Fruit fly (Drosophila melanogaster) whole organism, embryonic: ENCODE data around the gene Cap-D2.

Source experiments
- Blimp-1 ChIP-seq: fragments of 200-800 bp; sonication (Bioruptor generic); optimal IDR thresholded peaks from 3 replicates; lab custom pipeline; 2018; ENCODE audit warnings: missing biosample characterization, missing genetic modification characterization, mild to moderate bottlenecking, moderate library complexity, missing genetic modification reagents
- CG10209 ChIP-seq: fragments of 200-800 bp; sonication (Bioruptor generic); optimal IDR thresholded peaks from 3 replicates; lab custom pipeline; 2017; ENCODE audit warnings: missing biosample characterization, mild to moderate bottlenecking, missing genetic modification characterization, missing genetic modification reagents
- CG10366 ChIP-seq: fragments of 200-800 bp; sonication (Bioruptor generic); IDR thresholded peaks from 2 replicates; pipeline ENCODE4 v1.3.6; 2022; ENCODE audit warnings: missing biosample characterization, missing genetic modification characterization
- CG10431 ChIP-seq: fragments of 200-800 bp; sonication (Bioruptor generic); optimal IDR thresholded peaks from 3 replicates; lab custom pipeline; 2018; ENCODE audit warnings: missing biosample characterization, mild to moderate bottlenecking, missing genetic modification characterization
- CG11504 ChIP-seq: fragments of 200-800 bp; sonication (Bioruptor generic); optimal IDR thresholded peaks from 3 replicates; lab custom pipeline; 2019; ENCODE audit warnings: missing biosample characterization, mild to moderate bottlenecking, missing genetic modification characterization, moderate library complexity
- CG12236 ChIP-seq: fragments of 200-800 bp; sonication (Bioruptor generic); optimal IDR thresholded peaks from 2 replicates; lab custom pipeline; 2016; ENCODE audit warnings: missing biosample characterization, missing genetic modification characterization
- CG12659 ChIP-seq: fragments of 200-800 bp; sonication (Bioruptor generic); optimal IDR thresholded peaks from 3 replicates; lab custom pipeline; 2017; ENCODE audit warnings: mild to moderate bottlenecking, missing biosample characterization, missing genetic modification reagents, missing genetic modification characterization
- CG14441 ChIP-seq: fragments of 200-800 bp; sonication (Bioruptor generic); IDR thresholded peaks from 2 replicates; pipeline ENCODE4 v1.3.6; 2022; ENCODE audit warnings: missing biosample characterization, missing genetic modification characterization
- CG17912 ChIP-seq: fragments of 200-800 bp; sonication (Bioruptor generic); optimal IDR thresholded peaks from 2 replicates; lab custom pipeline; 2018; ENCODE audit warnings: missing biosample characterization, mild to moderate bottlenecking, missing genetic modification characterization
- CG1792 ChIP-seq: fragments of 200-800 bp; sonication (Bioruptor generic); optimal IDR thresholded peaks from 2 replicates; lab custom pipeline; 2016; ENCODE audit warnings: missing biosample characterization, missing genetic modification characterization
- CG2202 ChIP-seq: fragments of 200-800 bp; sonication (Bioruptor generic); optimal IDR thresholded peaks from 2 replicates; lab custom pipeline; 2018; ENCODE audit warnings: missing biosample characterization, mild to moderate bottlenecking, missing genetic modification characterization
- CG31224 ChIP-seq: fragments of 200-800 bp; sonication (Bioruptor generic); IDR thresholded peaks from 2 replicates; pipeline ENCODE4 v1.3.6; 2022; ENCODE audit warnings: missing biosample characterization, missing genetic modification characterization
- CG31365 ChIP-seq: fragments of 200-800 bp; sonication (Bioruptor generic); optimal IDR thresholded peaks from 2 replicates; lab custom pipeline; 2018; ENCODE audit warnings: missing biosample characterization, mild to moderate bottlenecking, missing genetic modification characterization
- CG33557 ChIP-seq: fragments of 200-800 bp; sonication (Bioruptor generic); optimal IDR thresholded peaks from 2 replicates; lab custom pipeline; 2019; ENCODE audit warnings: missing biosample characterization, mild to moderate bottlenecking, missing genetic modification characterization, moderate library complexity
- CG34224 ChIP-seq: fragments of 200-800 bp; sonication (Bioruptor generic); IDR thresholded peaks from 3 replicates; pipeline ENCODE4 v1.3.6; 2022; ENCODE audit warnings: missing biosample characterization, missing genetic modification characterization; ENCODE audit not compliant: partially characterized antibody
- CG34376 ChIP-seq: fragments of 200-800 bp; sonication (Bioruptor generic); optimal IDR thresholded peaks from 2 replicates; lab custom pipeline; 2018; ENCODE audit warnings: missing biosample characterization, mild to moderate bottlenecking, missing genetic modification characterization
- CG4360 ChIP-seq: fragments of 200-800 bp; sonication (Bioruptor generic); IDR thresholded peaks from 2 replicates; pipeline ENCODE4 v1.3.6; 2022; ENCODE audit warnings: missing biosample characterization, missing genetic modification characterization
- CG4617 ChIP-seq: fragments of 200-800 bp; sonication (Bioruptor generic); optimal IDR thresholded peaks from 3 replicates; lab custom pipeline; 2016; ENCODE audit warnings: missing biosample characterization, missing genetic modification characterization, borderline replicate concordance
- CG4854 ChIP-seq: fragments of 200-800 bp; sonication (Bioruptor generic); optimal IDR thresholded peaks from 2 replicates; lab custom pipeline; 2016; ENCODE audit warnings: missing biosample characterization, missing genetic modification characterization, inconsistent platforms
- CG7839 ChIP-seq: fragments of 200-800 bp; sonication (Bioruptor generic); optimal IDR thresholded peaks from 3 replicates; lab custom pipeline; 2018; ENCODE audit warnings: missing biosample characterization, mild to moderate bottlenecking, missing genetic modification characterization, moderate library complexity
- CG7987 ChIP-seq: fragments of 200-800 bp; sonication (Bioruptor generic); optimal IDR thresholded peaks from 2 replicates; lab custom pipeline; 2018; ENCODE audit warnings: missing biosample characterization, mild to moderate bottlenecking, missing genetic modification characterization, moderate library complexity
- CHES-1-like ChIP-seq: fragments of 200-800 bp; sonication (Bioruptor generic); optimal IDR thresholded peaks from 2 replicates; lab custom pipeline; 2016; ENCODE audit warnings: missing biosample characterization, missing genetic modification characterization
- Elba2 ChIP-seq: fragments of 200-800 bp; sonication (Bioruptor generic); optimal IDR thresholded peaks from 3 replicates; lab custom pipeline; 2016; ENCODE audit warnings: missing biosample characterization, missing genetic modification characterization
- H15 ChIP-seq: fragments of 200-800 bp; sonication (Bioruptor generic); IDR thresholded peaks from 3 replicates; pipeline ENCODE4 v1.3.6; 2022; ENCODE audit warnings: missing biosample characterization, missing genetic modification characterization
- Jarid2 ChIP-seq: fragments of 200-800 bp; sonication (Bioruptor generic); optimal IDR thresholded peaks from 3 replicates; lab custom pipeline; 2017; ENCODE audit warnings: mild to moderate bottlenecking, missing biosample characterization, missing genetic modification reagents, missing genetic modification characterization
- MTF-1 ChIP-seq: fragments of 200-800 bp; sonication (Bioruptor generic); optimal IDR thresholded peaks from 2 replicates; lab custom pipeline; 2018; ENCODE audit warnings: missing biosample characterization, mild to moderate bottlenecking, missing genetic modification characterization, borderline replicate concordance
- Nf-YA ChIP-seq: fragments of 200-800 bp; sonication (Bioruptor generic); IDR thresholded peaks from 2 replicates; pipeline ENCODE4 v1.3.6; 2022; ENCODE audit warnings: missing biosample characterization, missing genetic modification characterization
- Opbp ChIP-seq: fragments of 200-800 bp; sonication (Bioruptor generic); IDR thresholded peaks from 3 replicates; pipeline ENCODE4 v1.3.6; 2022; ENCODE audit warnings: missing biosample characterization, missing genetic modification characterization; ENCODE audit not compliant: partially characterized antibody
- Ptx1 ChIP-seq: fragments of 200-800 bp; sonication (Bioruptor generic); IDR thresholded peaks from 2 replicates; pipeline ENCODE4 v1.3.6; 2022; ENCODE audit warnings: missing biosample characterization, missing genetic modification characterization
- Ravus ChIP-seq: fragments of 200-800 bp; sonication (Bioruptor generic); IDR thresholded peaks from 2 replicates; pipeline ENCODE4 v1.3.6; 2022; ENCODE audit warnings: missing biosample characterization, missing genetic modification characterization
- Side ChIP-seq: fragments of 200-800 bp; sonication (Bioruptor generic); optimal IDR thresholded peaks from 2 replicates; lab custom pipeline; 2016; ENCODE audit warnings: missing biosample characterization, missing genetic modification characterization
- Ssrp ChIP-seq: fragments of 200-800 bp; sonication (Bioruptor generic); optimal IDR thresholded peaks from 2 replicates; lab custom pipeline; 2018; ENCODE audit warnings: missing biosample characterization, mild to moderate bottlenecking, missing genetic modification characterization, moderate library complexity
- ac ChIP-seq: fragments of 200-800 bp; sonication (Bioruptor generic); optimal IDR thresholded peaks from 3 replicates; lab custom pipeline; 2017; ENCODE audit warnings: missing biosample characterization, mild to moderate bottlenecking, missing genetic modification characterization
- cad ChIP-seq: fragments of >200 bp; optimal IDR thresholded peaks from 2 replicates; lab custom pipeline; 2017; ENCODE audit warnings: missing biosample characterization, missing genetic modification characterization
- cato ChIP-seq: fragments of 200-800 bp; sonication (Bioruptor generic); optimal IDR thresholded peaks from 2 replicates; lab custom pipeline; 2016; ENCODE audit warnings: missing biosample characterization, missing genetic modification characterization, borderline replicate concordance
- dysf ChIP-seq: fragments of 200-800 bp; sonication (Bioruptor generic); IDR thresholded peaks from 3 replicates; pipeline ENCODE4 v1.3.6; 2022; ENCODE audit warnings: missing biosample characterization, missing genetic modification characterization
- h ChIP-seq: fragments of >200 bp; optimal IDR thresholded peaks from 2 replicates; lab custom pipeline; 2017
- hkb ChIP-seq, 2 experiments: fragments of 200-800 bp in 1 of 2; fragments of >200 bp in 1 of 2; sonication (Bioruptor generic) in 1 of 2; IDR thresholded peaks in 1 of 2; optimal IDR thresholded peaks in 1 of 2; 2 replicates each; pipeline versions ENCODE4 v1.3.6 to Lab custom; 2017 to 2022; ENCODE audit warnings: missing biosample characterization in 1 of 2, missing genetic modification characterization in 1 of 2
- lola ChIP-seq, 3 experiments: fragments of >200 bp in 2 of 3; fragments of 200-800 bp in 1 of 3; sonication (Bioruptor generic) in 1 of 3; optimal IDR thresholded peaks; 2 replicates each; lab custom pipeline; 2017 to 2019; ENCODE audit warnings: missing biosample characterization in 3 of 3, missing genetic modification characterization in 3 of 3, mild to moderate bottlenecking in 1 of 3, moderate library complexity in 1 of 3
- p53 ChIP-seq: fragments of 200-800 bp; sonication (Bioruptor generic); optimal IDR thresholded peaks from 2 replicates; lab custom pipeline; 2016; ENCODE audit warnings: missing biosample characterization, missing genetic modification characterization
- pan ChIP-seq, 4 experiments: fragments of >200 bp in 3 of 4; fragments of 200-800 bp in 1 of 4; sonication (Bioruptor generic) in 1 of 4; optimal IDR thresholded peaks in 3 of 4; IDR thresholded peaks in 1 of 4; 2 replicates each; pipeline versions ENCODE4 v1.3.6 to Lab custom; 2017 to 2022; ENCODE audit warnings: missing biosample characterization in 2 of 4, missing genetic modification characterization in 2 of 4, mixed read lengths in 1 of 4
- pzg ChIP-seq: fragments of 200-800 bp; sonication (Bioruptor generic); optimal IDR thresholded peaks from 3 replicates; lab custom pipeline; 2018; ENCODE audit warnings: missing biosample characterization, mild to moderate bottlenecking, missing genetic modification characterization, moderate library complexity
- sc ChIP-seq, 3 experiments: fragments of >200 bp in 2 of 3; fragments of 200-800 bp in 1 of 3; sonication (Bioruptor generic) in 1 of 3; optimal IDR thresholded peaks; 2 replicates in 2 of 3; 3 replicates in 1 of 3; lab custom pipeline; 2017; ENCODE audit warnings: mild to moderate bottlenecking in 1 of 3, missing biosample characterization in 1 of 3, missing genetic modification characterization in 1 of 3, missing genetic modification reagents in 1 of 3
- stwl ChIP-seq: fragments of 200-800 bp; sonication (Bioruptor generic); optimal IDR thresholded peaks from 3 replicates; lab custom pipeline; 2018; ENCODE audit warnings: missing biosample characterization, mild to moderate bottlenecking, missing genetic modification characterization, moderate library complexity
- sug ChIP-seq: fragments of 200-800 bp; optimal IDR thresholded peaks from 2 replicates; lab custom pipeline; 2019; ENCODE audit warnings: missing biosample characterization, mild to moderate bottlenecking, missing genetic modification characterization, moderate library complexity
- tap ChIP-seq: fragments of 200-800 bp; optimal IDR thresholded peaks from 3 replicates; lab custom pipeline; 2019; ENCODE audit warnings: missing biosample characterization, mild to moderate bottlenecking, missing genetic modification characterization, moderate library complexity
- tgo ChIP-seq: fragments of 200-800 bp; sonication (Bioruptor generic); IDR thresholded peaks from 3 replicates; pipeline ENCODE4 v1.3.6; 2022; ENCODE audit warnings: missing biosample characterization, missing genetic modification characterization
- trh ChIP-seq: fragments of 200-800 bp; sonication (Bioruptor generic); optimal IDR thresholded peaks from 2 replicates; lab custom pipeline; 2016; ENCODE audit warnings: missing biosample characterization, missing genetic modification characterization
- wdn ChIP-seq: fragments of 200-800 bp; sonication (Bioruptor generic); IDR thresholded peaks from 2 replicates; pipeline ENCODE4 v1.3.6; 2022; ENCODE audit warnings: missing biosample characterization, missing genetic modification characterization

The Cap-D2 gene

DNA sequence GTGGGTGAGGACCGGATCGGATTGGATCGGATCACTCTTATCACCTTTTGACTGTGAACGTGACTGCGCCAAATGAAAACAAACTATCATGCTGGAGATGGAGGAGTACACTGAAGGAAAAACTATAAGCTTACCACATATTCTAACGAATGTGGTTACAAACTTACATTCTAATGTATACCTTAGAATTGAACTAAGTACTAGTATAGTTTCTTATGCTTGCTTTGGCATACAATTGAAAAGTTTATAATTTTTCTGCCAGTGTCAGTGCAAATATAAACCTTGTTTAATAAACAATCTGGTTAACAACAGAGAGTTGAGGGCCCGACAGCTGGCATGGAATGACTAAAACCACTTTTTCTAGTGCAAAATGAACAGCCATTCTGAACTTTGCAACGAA is 42.1 kb downstream of the Cap-D2 start (continued):
- TF ChIP-seq trh (GFP tag; lab: Kevin White, UChicago) (no peak), CG4617 (GFP tag; lab: Kevin White, UChicago) (no peak), CG34224 (GFP tag; lab: Robert Waterston, UW) (no peak), p53 (GFP tag; lab: Kevin White, UChicago) (no peak), MTF-1 (GFP tag; lab: Kevin White, UChicago) (no peak), CG4854 (GFP tag; lab: Kevin White, UChicago) (no peak), CG14441 (GFP tag; lab: Robert Waterston, UW) (no peak), CG4360 (GFP tag; lab: Robert Waterston, UW) (no peak), CG7839 (tag; lab: Kevin White, UChicago) (peak; percentile 54), Ptx1 (GFP tag; lab: Robert Waterston, UW) (peak; percentile 44), cad (GFP tag; lab: Kevin White, UChicago) (no peak), tgo (no peak), dysf (GFP tag; lab: Robert Waterston, UW) (peak; percentile 30; the same call in 1 of the 3 replicates), CG34376 (GFP tag; lab: Kevin White, UChicago) (no peak), CG31365 (tag; lab: Kevin White, UChicago) (no peak), CG12236 (GFP tag; lab: Kevin White, UChicago) (no peak), sc (optimal IDR thresholded peaks at IDR 0.05; lab: Kevin White, UChicago) (no peak), sc (GFP tag; optimal IDR thresholded peaks at IDR 0.05; lab: Kevin White, UChicago) (no peak), pzg (GFP tag; lab: Kevin White, UChicago) (no peak), Elba2 (GFP tag; lab: Kevin White, UChicago) (no peak), cato (GFP tag; lab: Kevin White, UChicago) (no peak), pan (optimal IDR thresholded peaks at IDR 0.05; lab: Kevin White, UChicago) (no peak), pan (GFP tag; optimal IDR thresholded peaks at IDR 0.05 in 1 of 2, IDR thresholded peaks at IDR 0.05 in 1 of 2) (peak in 1 of 2 experiments; percentile 25), CG10366 (GFP tag; lab: Robert Waterston, UW) (peak; percentile 33; the same call in 1 of the 2 replicates), Nf-YA (GFP tag; lab: Robert Waterston, UW) (0 out of 2 replicates have a peak, but pooled peaks have one; percentile 19), CG17912 (GFP tag; lab: Kevin White, UChicago) (no peak), CG2202 (tag; lab: Kevin White, UChicago) (no peak), CG10209 (no peak), Opbp (GFP tag; lab: Robert Waterston, UW) (no peak), Blimp-1 (GFP tag; lab: Kevin White, UChicago) (peak; percentile 43), CG31224 (GFP tag; lab: Robert Waterston, UW) (no peak), CG10431 (GFP tag; lab: Kevin White, UChicago) (no peak), ac (GFP tag; lab: Kevin White, UChicago) (no peak), hkb (optimal IDR thresholded peaks at IDR 0.05; lab: Kevin White, UChicago) (no peak), hkb (GFP tag; IDR thresholded peaks at IDR 0.05; lab: Robert Waterston, UW) (peak; percentile 35; the same call in 1 of the 2 replicates), stwl (tag; lab: Kevin White, UChicago) (no peak), tap (tag; lab: Kevin White, UChicago) (peak; percentile 22), sug (tag; lab: Kevin White, UChicago) (no peak), wdn (GFP tag; lab: Robert Waterston, UW) (no peak), Ssrp (tag; lab: Kevin White, UChicago) (peak; percentile 48), CG33557 (GFP tag; lab: Kevin White, UChicago) (no peak), Jarid2 (GFP tag; lab: Kevin White, UChicago) (no peak), CG7987 (GFP tag; lab: Kevin White, UChicago) (no peak), Ravus (no peak), H15 (GFP tag; lab: Robert Waterston, UW) (0 out of 3 replicates have a peak, but pooled peaks have one; percentile 16), h (lab: Kevin White, UChicago) (no peak), Side (GFP tag; lab: Kevin White, UChicago) (no peak), CG1792 (GFP tag; lab: Kevin White, UChicago) (no peak), lola (GFP tag; optimal IDR thresholded peaks at IDR 0.05; lab: Kevin White, UChicago) (no peak), CG12659 (GFP tag; lab: Kevin White, UChicago) (no peak), CG11504 (tag; lab: Kevin White, UChicago) (peak; percentile 55), CHES-1-like (GFP tag; lab: Kevin White, UChicago) (no peak)
